Fruit fly (Drosophila melanogaster) whole organism, pupa: ENCODE measurements around the gene CG34355.

Source experiments
- CG13204 ChIP-seq: fragments of 200-800 bp; sonication (Bioruptor generic); optimal IDR thresholded peaks from 2 replicates; lab custom pipeline; 2018; ENCODE audit warnings: missing biosample characterization, mild to moderate bottlenecking, missing genetic modification characterization, moderate library complexity
- EcR ChIP-seq: fragments of 200-800 bp; sonication (Bioruptor generic); optimal IDR thresholded peaks from 3 replicates; lab custom pipeline; 2019; ENCODE audit warnings: missing biosample characterization, missing genetic modification characterization, mild to moderate bottlenecking, moderate library complexity, missing genetic modification reagents
- Ets98B ChIP-seq: fragments of 200-800 bp; sonication (Bioruptor generic); IDR thresholded peaks from 2 replicates; pipeline ENCODE4 v1.3.6; 2022; ENCODE audit warnings: missing biosample characterization, missing genetic modification characterization

DNA sequence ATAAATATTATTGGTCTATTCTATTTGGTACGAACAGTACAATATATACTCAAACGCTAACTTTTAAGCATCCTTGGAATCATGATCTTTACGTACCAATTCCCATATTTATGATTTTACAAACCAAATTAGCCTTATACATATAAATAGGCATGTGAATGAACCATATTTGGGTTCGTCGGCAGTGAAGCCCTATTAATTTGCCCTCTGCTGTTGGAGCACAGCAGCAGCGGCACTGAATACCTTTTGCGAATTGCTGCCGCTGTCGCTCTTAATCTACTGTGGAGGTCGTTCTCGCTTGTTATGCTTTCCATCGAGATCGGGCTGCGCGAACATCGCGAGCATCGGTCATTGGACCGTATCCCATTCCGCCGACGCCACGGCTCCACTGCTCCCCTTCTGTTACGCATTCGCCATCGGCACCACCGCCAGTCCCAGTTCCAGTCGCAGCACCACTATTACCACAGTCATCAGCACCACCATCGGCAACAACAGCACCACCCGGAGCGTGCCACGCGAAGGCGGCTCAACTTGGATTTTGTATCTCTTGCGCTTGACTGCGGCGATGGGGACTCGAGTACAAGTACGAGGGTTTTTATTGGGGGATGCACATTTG, 15.1 kb upstream of the CG34355 start:
- TF ChIP-seq CG13204 (GFP tag; lab: Kevin White, UChicago) (peak; percentile 97), Ets98B (GFP tag; lab: Robert Waterston, UW) (peak; percentile 43), EcR (GFP tag; lab: Kevin White, UChicago) (peak; percentile 98)
